Fruit fly (Drosophila melanogaster) whole organism, prepupa: ENCODE results near the gene CG10063.

ENCODE experiments used
- CG10669 ChIP-seq: fragments of 200-800 bp; sonication (Bioruptor generic); optimal IDR thresholded peaks from 3 replicates; lab custom pipeline; 2018; ENCODE audit warnings: missing biosample characterization, mild to moderate bottlenecking, missing genetic modification characterization, moderate library complexity
- CG6163 ChIP-seq: fragments of 200-800 bp; sonication (Bioruptor generic); IDR thresholded peaks from 3 replicates; pipeline ENCODE4 v1.3.6; 2022; ENCODE audit warnings: missing biosample characterization, missing genetic modification characterization
- CG6276 ChIP-seq: fragments of 200-800 bp; sonication (Bioruptor generic); optimal IDR thresholded peaks from 2 replicates; lab custom pipeline; 2017; ENCODE audit warnings: missing biosample characterization, mild to moderate bottlenecking, missing genetic modification characterization
- Ets96B ChIP-seq: fragments of 200-800 bp; optimal IDR thresholded peaks from 2 replicates; lab custom pipeline; 2019; ENCODE audit warnings: missing biosample characterization, mild to moderate bottlenecking, missing genetic modification characterization, moderate library complexity
- dac ChIP-seq: fragments of 200-800 bp; sonication (Bioruptor generic); optimal IDR thresholded peaks from 2 replicates; lab custom pipeline; 2017; ENCODE audit warnings: missing biosample characterization, mild to moderate bottlenecking, missing genetic modification characterization

DNA sequence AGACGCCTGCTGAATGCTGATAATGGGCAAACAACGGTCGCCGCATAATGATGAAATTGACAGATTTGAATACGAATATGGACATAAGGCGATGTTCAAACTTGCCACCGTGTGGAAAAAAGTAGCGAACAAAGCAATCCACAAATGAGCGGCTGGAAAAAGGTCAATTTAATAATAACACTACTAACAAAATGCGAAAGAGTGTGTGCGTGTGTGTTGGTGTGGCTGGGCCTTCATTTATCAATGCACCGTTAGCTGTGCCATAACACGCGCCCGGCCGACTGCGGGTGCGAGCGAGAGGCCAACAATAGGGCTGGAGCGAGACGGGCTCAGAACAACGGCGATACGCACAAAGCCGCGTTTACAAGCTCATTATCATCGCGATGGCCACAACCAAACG, 3.6 kb upstream of the CG10063 start:
- no peak for TF ChIP-seq CG10669 (GFP tag; lab: Kevin White, UChicago)
- TF ChIP-seq CG6163: no peak
- no peak for TF ChIP-seq Ets96B
- no peak for TF ChIP-seq CG6276 (GFP tag; lab: Kevin White, UChicago)
- no peak for TF ChIP-seq dac (GFP tag; lab: Kevin White, UChicago)
